Worm (Caenorhabditis elegans) whole organism, L2 larva: ENCODE measurements around the gene alg-2.
A peak's percentile ranks its signal among the peaks of the same experiment; 100 is the strongest.
"Not testable (repeated sequence)": the region's sequence is repeated elsewhere in the genome, so short reads cannot be mapped to it uniquely, and the experiment has no call there.

ENCODE experiments used
- C34F6.9 ChIP-seq: fragments of 150-350 bp; optimal IDR thresholded peaks from 2 replicates; lab custom pipeline; 2014; ENCODE audit warnings: missing biosample characterization, missing genetic modification characterization
- F13H6.1 ChIP-seq: sonication (generic microtip); optimal IDR thresholded peaks from 2 replicates; lab custom pipeline; 2016; ENCODE audit warnings: missing genetic modification characterization, missing compliant biosample characterization
- R02D3.7 ChIP-seq: fragments of 150-350 bp; optimal IDR thresholded peaks from 2 replicates; lab custom pipeline; 2014; ENCODE audit warnings: missing biosample characterization, missing genetic modification characterization
- ZK546.5 ChIP-seq: sonication (generic microtip); optimal IDR thresholded peaks from 2 replicates; lab custom pipeline; 2017; ENCODE audit warnings: missing biosample characterization, missing genetic modification characterization
- alr-1 ChIP-seq: fragments of 150-350 bp; optimal IDR thresholded peaks from 2 replicates; lab custom pipeline; 2014; ENCODE audit warnings: missing biosample characterization, missing genetic modification characterization
- aly-2 ChIP-seq: fragments of 150-350 bp; optimal IDR thresholded peaks from 2 replicates; lab custom pipeline; 2014; ENCODE audit warnings: missing biosample characterization, missing genetic modification characterization
- ama-1 ChIP-seq: fragments of 150-350 bp; optimal IDR thresholded peaks from 2 replicates; lab custom pipeline; 2018; ENCODE audit warnings: inconsistent platforms
- blmp-1 ChIP-seq: sonication (generic microtip); optimal IDR thresholded peaks from 2 replicates; lab custom pipeline; 2017; ENCODE audit warnings: missing genetic modification characterization, mild to moderate bottlenecking, missing compliant biosample characterization, antibody characterized with exemption, moderate library complexity; ENCODE audit not compliant: insufficient read depth
- ceh-82 ChIP-seq: fragments of 150-350 bp; optimal IDR thresholded peaks from 2 replicates; lab custom pipeline; 2014; ENCODE audit warnings: missing biosample characterization, missing genetic modification characterization
- crh-2 ChIP-seq: sonication (generic microtip); optimal IDR thresholded peaks from 2 replicates; lab custom pipeline; 2017; ENCODE audit warnings: missing biosample characterization, missing genetic modification characterization
- dmd-4 ChIP-seq: sonication (generic microtip); optimal IDR thresholded peaks from 2 replicates; lab custom pipeline; 2017; ENCODE audit warnings: missing biosample characterization, missing genetic modification characterization
- egl-27 ChIP-seq: sonication (generic microtip); optimal IDR thresholded peaks from 3 replicates; lab custom pipeline; 2017; ENCODE audit warnings: missing biosample characterization, missing genetic modification reagents, missing genetic modification characterization
- elt-1 ChIP-seq: fragments of 150-350 bp; optimal IDR thresholded peaks from 2 replicates; lab custom pipeline; 2014; ENCODE audit warnings: missing biosample characterization, missing genetic modification characterization
- elt-3 ChIP-seq: sonication (generic microtip); optimal IDR thresholded peaks from 2 replicates; lab custom pipeline; 2017; ENCODE audit warnings: missing biosample characterization, missing genetic modification characterization
- gmeb-1 ChIP-seq: fragments of 150-350 bp; optimal IDR thresholded peaks from 2 replicates; lab custom pipeline; 2014; ENCODE audit warnings: missing biosample characterization, missing genetic modification characterization
- mab-5 ChIP-seq: fragments of 150-350 bp; optimal IDR thresholded peaks from 2 replicates; lab custom pipeline; 2014; ENCODE audit warnings: missing biosample characterization, missing genetic modification characterization
- mbf-1 ChIP-seq: sonication (generic microtip); optimal IDR thresholded peaks from 2 replicates; lab custom pipeline; 2017; ENCODE audit warnings: missing biosample characterization, missing genetic modification characterization
- mdl-1 ChIP-seq, 2 experiments: fragments of 150-350 bp in 1 of 2; sonication (generic microtip) in 1 of 2; optimal IDR thresholded peaks; 2 replicates each; lab custom pipeline; 2017; ENCODE audit warnings: missing biosample characterization in 2 of 2, missing genetic modification characterization in 2 of 2
- nhr-10 ChIP-seq: sonication (generic microtip); optimal IDR thresholded peaks from 2 replicates; lab custom pipeline; 2017; ENCODE audit warnings: missing biosample characterization, missing genetic modification characterization
- nhr-11 ChIP-seq: fragments of 150-350 bp; optimal IDR thresholded peaks from 2 replicates; lab custom pipeline; 2014; ENCODE audit warnings: missing biosample characterization, missing genetic modification characterization
- nhr-129 ChIP-seq: fragments of 150-350 bp; optimal IDR thresholded peaks from 2 replicates; lab custom pipeline; 2014; ENCODE audit warnings: missing biosample characterization, missing genetic modification characterization
- nhr-21 ChIP-seq: fragments of 150-350 bp; optimal IDR thresholded peaks from 2 replicates; lab custom pipeline; 2014; ENCODE audit warnings: missing biosample characterization, missing genetic modification characterization
- nhr-23 ChIP-seq: fragments of 150-350 bp; optimal IDR thresholded peaks from 2 replicates; lab custom pipeline; 2014; ENCODE audit warnings: missing biosample characterization, missing genetic modification reagents, missing genetic modification characterization
- nhr-25 ChIP-seq: fragments of 150-350 bp; sonication (generic microtip); optimal IDR thresholded peaks from 3 replicates; lab custom pipeline; 2014; ENCODE audit warnings: missing biosample characterization, missing genetic modification characterization
- nhr-6 ChIP-seq: fragments of 150-350 bp; optimal IDR thresholded peaks from 2 replicates; lab custom pipeline; 2014; ENCODE audit warnings: missing biosample characterization, missing genetic modification characterization
- nhr-77 ChIP-seq: fragments of 150-350 bp; optimal IDR thresholded peaks from 2 replicates; lab custom pipeline; 2014; ENCODE audit warnings: missing biosample characterization, missing genetic modification characterization
- peb-1 ChIP-seq: fragments of 150-350 bp; optimal IDR thresholded peaks from 2 replicates; lab custom pipeline; 2014; ENCODE audit warnings: missing biosample characterization, missing genetic modification characterization
- sem-4 ChIP-seq: fragments of 150-350 bp; optimal IDR thresholded peaks from 2 replicates; lab custom pipeline; 2014; ENCODE audit warnings: missing biosample characterization, missing genetic modification reagents, missing genetic modification characterization
- skn-1 ChIP-seq: sonication (generic microtip); optimal IDR thresholded peaks from 2 replicates; lab custom pipeline; 2017; ENCODE audit warnings: missing biosample characterization, missing genetic modification characterization
- unc-39 ChIP-seq: fragments of 150-350 bp; optimal IDR thresholded peaks from 2 replicates; lab custom pipeline; 2014; ENCODE audit warnings: missing biosample characterization, missing genetic modification characterization
- zag-1 ChIP-seq: fragments of 150-350 bp; optimal IDR thresholded peaks from 2 replicates; lab custom pipeline; 2014; ENCODE audit warnings: missing biosample characterization, missing genetic modification characterization
- ztf-1 ChIP-seq: fragments of 200-800 bp; sonication (Bioruptor generic); conservative IDR thresholded peaks from 2 replicates; pipeline ENCODE4 v1.3.6; 2022; ENCODE audit warnings: missing genetic modification characterization, missing compliant biosample characterization
- ztf-11 ChIP-seq: sonication (generic microtip); optimal IDR thresholded peaks from 2 replicates; lab custom pipeline; 2017; ENCODE audit warnings: missing biosample characterization, missing genetic modification characterization
- ztf-4 ChIP-seq: fragments of 150-350 bp; optimal IDR thresholded peaks from 2 replicates; lab custom pipeline; 2014; ENCODE audit warnings: missing biosample characterization, missing genetic modification characterization

Gene alg-2

DNA sequence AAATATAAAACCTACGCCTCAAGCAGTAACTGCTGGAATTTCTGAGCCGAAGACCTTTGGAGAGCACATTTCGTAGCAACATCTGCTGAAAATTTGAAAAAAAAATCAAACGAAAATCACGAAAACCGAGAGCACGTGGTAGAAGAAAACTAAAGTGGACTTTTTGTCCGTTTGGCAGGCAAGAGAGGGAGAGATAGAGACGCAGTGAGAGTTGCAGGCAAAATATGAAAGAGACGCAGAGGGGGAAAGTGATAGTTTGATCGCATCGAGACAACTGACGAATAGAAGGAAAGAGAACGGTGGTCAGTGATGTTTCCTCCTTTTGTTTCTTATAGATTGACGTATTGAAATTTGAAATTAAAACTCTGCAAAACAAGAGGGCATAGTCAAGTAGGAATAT lies 24.5 kb upstream of the alg-2 start, which contains the start of the genes acdh-9 and F28A10.13 (continued):
- TF ChIP-seq nhr-23 (tag; lab: Kevin White, UChicago) (no peak), dmd-4 (tag; lab: Kevin White, UChicago) (no peak), nhr-6 (tag; lab: Kevin White, UChicago) (peak; percentile 11), nhr-129 (tag; lab: Kevin White, UChicago) (peak; percentile 82), aly-2 (tag; lab: Kevin White, UChicago) (no peak), mab-5 (tag; lab: Kevin White, UChicago) (no peak), blmp-1 (tag; lab: Kevin White, UChicago) (peak; percentile 20), skn-1 (tag; lab: Kevin White, UChicago) (no peak), F13H6.1 (tag; lab: Kevin White, UChicago) (peak; percentile 83), peb-1 (no peak), mdl-1 (tag; optimal IDR thresholded peaks at IDR 0.05; lab: Kevin White, UChicago) (peak; percentile 70 to 83), alr-1 (tag; lab: Kevin White, UChicago) (no peak), ztf-4 (tag; lab: Kevin White, UChicago) (no peak), nhr-77 (tag; lab: Kevin White, UChicago) (no peak), ceh-82 (tag; lab: Kevin White, UChicago) (no peak), ama-1 (peak; percentile 72), egl-27 (tag; lab: Kevin White, UChicago) (no peak), unc-39 (no peak)

DNA sequence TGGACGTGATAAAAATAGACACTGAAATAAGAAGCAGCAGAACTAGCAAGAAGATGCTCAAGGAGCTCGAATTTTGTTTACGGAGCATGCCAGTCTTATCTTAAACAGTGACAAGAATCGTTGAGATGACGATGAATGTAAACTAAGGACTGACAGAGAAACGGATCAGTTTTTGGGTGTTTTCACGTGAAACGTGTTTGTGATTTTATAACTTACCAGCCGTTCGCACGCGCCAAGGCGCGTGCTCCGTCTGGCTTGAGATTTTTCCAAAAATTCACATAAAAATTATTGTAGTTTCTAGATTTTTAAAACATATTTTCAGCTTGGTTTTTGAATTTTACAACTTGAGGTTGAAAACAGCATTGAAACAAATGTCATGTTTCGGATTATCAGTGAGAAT lies 22.4 kb upstream of the alg-2 start, which contains the start of gene F28A10.5:
TSS of gene F28A10.5 (minus strand) at position 101 of the 400 bp plus-strand sequence.
- TF ChIP-seq elt-3, C34F6.9, gmeb-1 (tag; lab: Kevin White, UChicago): not testable (repeated sequence)
- TF ChIP-seq, all 48 proteins: peak for 0; not testable (repeated sequence) for 48

DNA sequence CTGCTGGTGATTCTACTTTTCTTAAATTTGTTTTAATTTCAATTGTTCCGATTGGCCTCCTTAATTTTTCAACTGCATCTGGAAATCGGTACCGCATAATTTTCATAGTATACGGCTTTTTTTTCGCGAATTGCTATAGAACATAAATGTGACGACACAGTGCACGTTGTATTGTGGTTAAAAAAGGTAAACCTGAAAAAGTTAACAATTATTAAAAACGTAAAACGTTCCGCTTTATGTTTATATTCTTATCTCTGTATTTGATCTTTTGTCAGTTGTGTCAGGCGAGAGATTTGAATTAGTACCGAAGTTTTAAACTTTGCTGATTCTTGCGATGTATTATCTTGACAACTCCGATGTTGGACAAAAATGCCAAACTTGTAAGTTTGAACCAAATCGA lies 11.4 kb upstream of the alg-2 start, which contains the start of gene Y46B2A.4:
TSS of gene Y46B2A.4 (plus strand) at position 301 of the 400 bp plus-strand sequence.
- TF ChIP-seq nhr-129 (tag; lab: Kevin White, UChicago), result no peak

DNA sequence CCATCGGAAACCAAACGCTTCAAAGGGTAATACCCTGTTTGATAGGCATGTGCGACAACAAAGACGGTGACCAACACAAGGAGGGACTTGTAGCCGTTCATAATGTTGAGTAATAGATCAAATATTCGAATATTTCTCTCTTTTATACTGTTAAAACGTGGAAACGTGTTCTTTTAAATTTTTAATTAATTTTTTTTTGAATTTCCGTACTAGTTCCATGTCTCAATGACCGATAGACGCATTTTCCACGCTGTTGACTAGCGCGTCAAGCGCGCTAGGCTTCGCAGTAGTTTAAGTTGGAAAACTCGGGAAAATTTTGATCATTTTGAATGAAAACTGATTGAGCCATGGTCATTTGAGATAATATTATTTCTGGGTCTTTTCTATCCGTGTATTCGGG lies 6.2 kb upstream of the alg-2 start, which contains the start of gene Y46B2A.3:
TSS of gene Y46B2A.3 (minus strand) at position 101 of the 400 bp plus-strand sequence.
- TF ChIP-seq mab-5 (tag; lab: Kevin White, UChicago) (no peak), C34F6.9 (tag; lab: Kevin White, UChicago) (no peak), nhr-10 (no peak), mbf-1 (tag; lab: Kevin White, UChicago) (no peak), dmd-4 (tag; lab: Kevin White, UChicago) (no peak)
- TF ChIP-seq, all 48 proteins: peak for 0

DNA sequence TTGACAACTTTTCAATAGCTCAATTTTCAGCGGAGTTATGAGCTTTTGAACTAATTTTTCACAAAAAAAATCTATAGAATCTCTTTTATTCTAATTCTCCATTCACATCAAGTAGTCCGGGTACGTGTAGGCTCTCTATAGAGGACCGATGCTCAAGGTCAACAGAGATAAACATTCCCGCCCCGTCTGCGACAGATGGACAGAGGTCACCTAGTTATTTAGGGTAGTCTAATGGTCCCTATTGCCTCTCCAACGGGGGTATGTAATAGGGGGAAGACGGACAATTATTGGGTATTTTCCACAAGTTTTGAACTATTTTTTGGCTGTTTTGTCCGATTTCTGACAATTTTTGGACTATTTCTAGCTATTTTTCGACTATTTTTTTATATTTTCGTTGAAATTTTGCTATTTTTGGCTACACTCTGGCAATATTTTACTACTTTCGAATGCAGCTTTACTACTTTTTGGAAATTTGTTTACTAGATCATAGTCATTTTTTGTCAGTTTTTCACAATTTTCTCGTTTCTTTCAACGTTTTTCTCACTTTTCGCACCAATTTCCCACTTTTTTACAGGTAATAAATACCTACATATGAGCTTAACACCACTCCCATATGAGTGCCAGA lies 4.7 kb upstream of the alg-2 start, which contains the start of gene fbxc-51:
TSS of gene fbxc-51 (plus strand) at position 575 of the 625 bp plus-strand sequence.
- TF ChIP-seq ztf-1 (GFP tag; lab: Robert Waterston, UW) (no peak), F13H6.1 (tag; lab: Kevin White, UChicago) (no peak), nhr-10 (no peak), ztf-11 (tag; lab: Kevin White, UChicago) (no peak)

DNA sequence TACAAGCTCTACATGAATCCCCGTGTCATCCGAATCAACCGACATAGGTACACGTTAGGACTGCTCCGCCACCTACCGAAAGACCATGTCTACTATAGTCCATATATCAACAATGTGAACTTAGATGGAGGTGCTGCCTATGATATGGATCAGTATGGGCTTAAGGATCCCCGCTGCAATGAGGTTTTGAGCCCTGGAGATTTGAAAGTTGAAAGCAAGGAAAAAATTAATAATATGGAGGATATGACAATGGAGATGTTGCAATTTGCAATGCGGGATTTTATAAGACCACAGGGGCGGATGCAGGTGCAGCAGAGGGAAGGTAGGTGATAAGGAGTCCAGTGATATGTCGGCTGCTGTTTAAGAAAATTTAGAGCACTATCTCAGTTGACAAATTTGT lies 3.7 kb upstream of the alg-2 start:
- TF ChIP-seq gmeb-1 (tag; lab: Kevin White, UChicago) (no peak), elt-1 (tag; lab: Kevin White, UChicago) (no peak), ztf-1 (GFP tag; lab: Robert Waterston, UW) (no peak), alr-1 (tag; lab: Kevin White, UChicago) (no peak), crh-2 (tag; lab: Kevin White, UChicago) (no peak), nhr-11 (tag; lab: Kevin White, UChicago) (no peak), R02D3.7 (no peak), nhr-25 (tag; lab: Kevin White, UChicago) (no peak), blmp-1 (tag; lab: Kevin White, UChicago) (no peak), peb-1 (no peak), nhr-6 (tag; lab: Kevin White, UChicago) (no peak), sem-4 (no peak), nhr-21 (no peak), ZK546.5 (tag; lab: Kevin White, UChicago) (no peak), zag-1 (tag; lab: Kevin White, UChicago) (no peak)
- TF ChIP-seq, all 48 proteins: peak for 0
